Fruit fly (Drosophila melanogaster) whole organism, embryonic: ENCODE data around the gene nod.

ENCODE experiments used
- CG10321 ChIP-seq: fragments of 200-800 bp; sonication (Bioruptor generic); IDR thresholded peaks from 2 replicates; pipeline ENCODE4 v1.3.6; 2022; ENCODE audit warnings: missing biosample characterization, missing genetic modification characterization
- CG10543 ChIP-seq: fragments of 200-800 bp; sonication (Bioruptor generic); optimal IDR thresholded peaks from 3 replicates; lab custom pipeline; 2017; ENCODE audit warnings: missing biosample characterization, mild to moderate bottlenecking, missing genetic modification characterization, moderate library complexity
- CG11560 ChIP-seq: fragments of 200-800 bp; sonication (Bioruptor generic); IDR thresholded peaks from 3 replicates; pipeline ENCODE4 v1.3.6; 2022; ENCODE audit warnings: missing biosample characterization, missing genetic modification characterization
- CG11723 ChIP-seq: fragments of 200-800 bp; sonication (Bioruptor generic); optimal IDR thresholded peaks from 2 replicates; lab custom pipeline; 2017; ENCODE audit warnings: missing biosample characterization, mild to moderate bottlenecking, missing genetic modification characterization
- CG12391 ChIP-seq: fragments of 200-800 bp; sonication (Bioruptor generic); optimal IDR thresholded peaks from 3 replicates; lab custom pipeline; 2018; ENCODE audit warnings: missing biosample characterization, mild to moderate bottlenecking, missing genetic modification characterization, moderate library complexity
- CG13424 ChIP-seq: fragments of 200-800 bp; sonication (Bioruptor generic); optimal IDR thresholded peaks from 2 replicates; lab custom pipeline; 2019; ENCODE audit warnings: missing biosample characterization, mild to moderate bottlenecking, missing genetic modification characterization, moderate library complexity
- CG13624 ChIP-seq: fragments of 200-800 bp; sonication (Bioruptor generic); optimal IDR thresholded peaks from 2 replicates; lab custom pipeline; 2016; ENCODE audit warnings: missing biosample characterization, missing genetic modification characterization
- CG14014 ChIP-seq: fragments of 200-800 bp; sonication (Bioruptor generic); IDR thresholded peaks from 2 replicates; pipeline ENCODE4 v1.3.6; 2022; ENCODE audit warnings: missing biosample characterization, missing genetic modification characterization
- CG1529 ChIP-seq: fragments of 200-800 bp; sonication (Bioruptor generic); optimal IDR thresholded peaks from 3 replicates; lab custom pipeline; 2018; ENCODE audit warnings: missing biosample characterization, missing genetic modification characterization
- CG1603 ChIP-seq: fragments of 200-800 bp; sonication (Bioruptor generic); optimal IDR thresholded peaks from 2 replicates; lab custom pipeline; 2019; ENCODE audit warnings: missing biosample characterization, mild to moderate bottlenecking, missing genetic modification characterization, moderate library complexity
- CG17359 ChIP-seq: fragments of 200-800 bp; sonication (Bioruptor generic); optimal IDR thresholded peaks from 3 replicates; lab custom pipeline; 2018; ENCODE audit warnings: missing biosample characterization, mild to moderate bottlenecking, missing genetic modification characterization, moderate library complexity
- CG2202 ChIP-seq: fragments of 200-800 bp; sonication (Bioruptor generic); optimal IDR thresholded peaks from 2 replicates; lab custom pipeline; 2018; ENCODE audit warnings: missing biosample characterization, mild to moderate bottlenecking, missing genetic modification characterization
- CG32772 ChIP-seq: fragments of 200-800 bp; sonication (Bioruptor generic); IDR thresholded peaks from 2 replicates; pipeline ENCODE4 v1.3.6; 2022; ENCODE audit warnings: missing biosample characterization, missing genetic modification characterization
- CG34376 ChIP-seq: fragments of 200-800 bp; sonication (Bioruptor generic); optimal IDR thresholded peaks from 2 replicates; lab custom pipeline; 2018; ENCODE audit warnings: missing biosample characterization, mild to moderate bottlenecking, missing genetic modification characterization
- CG43689 ChIP-seq: fragments of 200-800 bp; sonication (Bioruptor generic); IDR thresholded peaks from 2 replicates; pipeline ENCODE4 v1.3.6; 2022; ENCODE audit warnings: missing biosample characterization, missing genetic modification characterization
- CG4424 ChIP-seq: fragments of 200-800 bp; sonication (Bioruptor generic); optimal IDR thresholded peaks from 3 replicates; lab custom pipeline; 2016; ENCODE audit warnings: missing biosample characterization, missing genetic modification characterization
- CG7839 ChIP-seq: fragments of 200-800 bp; sonication (Bioruptor generic); optimal IDR thresholded peaks from 3 replicates; lab custom pipeline; 2018; ENCODE audit warnings: missing biosample characterization, mild to moderate bottlenecking, missing genetic modification characterization, moderate library complexity
- CG8089 ChIP-seq: fragments of 200-800 bp; sonication (Bioruptor generic); optimal IDR thresholded peaks from 3 replicates; lab custom pipeline; 2016; ENCODE audit warnings: missing biosample characterization, missing genetic modification characterization
- CG8281 ChIP-seq: fragments of 200-800 bp; sonication (Bioruptor generic); optimal IDR thresholded peaks from 2 replicates; lab custom pipeline; 2018; ENCODE audit warnings: missing biosample characterization, mild to moderate bottlenecking, missing genetic modification characterization, moderate library complexity
- Camta ChIP-seq: fragments of 200-800 bp; sonication (Bioruptor generic); optimal IDR thresholded peaks from 2 replicates; lab custom pipeline; 2016; ENCODE audit warnings: missing biosample characterization, missing genetic modification characterization
- CrebB ChIP-seq: fragments of 200-800 bp; sonication (Bioruptor generic); optimal IDR thresholded peaks from 3 replicates; lab custom pipeline; 2018; ENCODE audit warnings: missing biosample characterization, mild to moderate bottlenecking, missing genetic modification characterization
- D ChIP-seq, 2 experiments: fragments of 200-800 bp in 1 of 2; fragments of >200 bp in 1 of 2; sonication (Bioruptor generic) in 1 of 2; optimal IDR thresholded peaks; 2 replicates in 1 of 2; 3 replicates in 1 of 2; lab custom pipeline; 2017; ENCODE audit warnings: mild to moderate bottlenecking in 1 of 2, missing biosample characterization in 1 of 2, missing genetic modification characterization in 1 of 2, missing genetic modification reagents in 1 of 2
- D19A ChIP-seq: fragments of 200-800 bp; optimal IDR thresholded peaks from 3 replicates; lab custom pipeline; 2019; ENCODE audit warnings: missing biosample characterization, mild to moderate bottlenecking, missing genetic modification characterization, moderate library complexity
- Dp ChIP-seq: fragments of 200-800 bp; sonication (Bioruptor generic); optimal IDR thresholded peaks from 2 replicates; lab custom pipeline; 2018; ENCODE audit warnings: missing biosample characterization, mild to moderate bottlenecking, missing genetic modification characterization, moderate library complexity
- E2f2 ChIP-seq: fragments of 200-800 bp; sonication (Bioruptor generic); IDR thresholded peaks from 2 replicates; pipeline ENCODE4 v1.3.6; 2022; ENCODE audit warnings: missing biosample characterization, missing genetic modification characterization
- Hr51 ChIP-seq, 2 experiments: fragments of 200-800 bp; sonication (Bioruptor generic); optimal IDR thresholded peaks; 2 replicates in 1 of 2; 3 replicates in 1 of 2; lab custom pipeline; 2016 to 2018; ENCODE audit warnings: missing biosample characterization in 2 of 2, missing genetic modification characterization in 2 of 2, mild to moderate bottlenecking in 1 of 2, moderate library complexity in 1 of 2
- Med ChIP-seq: fragments of 200-800 bp; sonication (Bioruptor generic); peaks from one replicate; lab custom pipeline; 2016; ENCODE audit warnings: missing biosample characterization, missing genetic modification characterization, mild to moderate bottlenecking, inconsistent platforms, moderate library complexity
- Myb ChIP-seq: fragments of 200-800 bp; sonication (Bioruptor generic); optimal IDR thresholded peaks from 2 replicates; lab custom pipeline; 2016; ENCODE audit warnings: missing biosample characterization, missing genetic modification characterization
- NC2α ChIP-seq: fragments of 200-800 bp; sonication (Bioruptor generic); optimal IDR thresholded peaks from 2 replicates; lab custom pipeline; 2016; ENCODE audit warnings: missing biosample characterization, missing genetic modification characterization
- Nf-YB ChIP-seq: fragments of 200-800 bp; sonication (Bioruptor generic); optimal IDR thresholded peaks from 3 replicates; lab custom pipeline; 2019; ENCODE audit warnings: missing biosample characterization, mild to moderate bottlenecking, missing genetic modification characterization, moderate library complexity
- NfI ChIP-seq: fragments of 200-800 bp; sonication (Bioruptor generic); optimal IDR thresholded peaks from 3 replicates; lab custom pipeline; 2018; ENCODE audit warnings: missing biosample characterization, mild to moderate bottlenecking, missing genetic modification characterization, moderate library complexity
- PHDP ChIP-seq: fragments of 200-800 bp; sonication (Bioruptor generic); optimal IDR thresholded peaks from 3 replicates; lab custom pipeline; 2018; ENCODE audit warnings: missing biosample characterization, mild to moderate bottlenecking, missing genetic modification characterization, moderate library complexity
- aop ChIP-seq: fragments of 200-800 bp; sonication (Bioruptor generic); IDR thresholded peaks from 2 replicates; pipeline ENCODE4 v1.3.6; 2022; ENCODE audit warnings: missing biosample characterization, missing genetic modification characterization
- az2 ChIP-seq: fragments of 200-800 bp; sonication (Bioruptor generic); optimal IDR thresholded peaks from 3 replicates; lab custom pipeline; 2016; ENCODE audit warnings: missing biosample characterization, missing genetic modification characterization
- br ChIP-seq: fragments of >200 bp; optimal IDR thresholded peaks from 2 replicates; lab custom pipeline; 2017
- cad ChIP-seq: fragments of >200 bp; optimal IDR thresholded peaks from 2 replicates; lab custom pipeline; 2017; ENCODE audit warnings: missing biosample characterization, missing genetic modification characterization
- crp ChIP-seq, 2 experiments: fragments of 200-800 bp; sonication (Bioruptor generic); optimal IDR thresholded peaks; 2 replicates in 1 of 2; 3 replicates in 1 of 2; lab custom pipeline; 2017; ENCODE audit warnings: missing biosample characterization in 2 of 2, missing genetic modification characterization in 2 of 2, mild to moderate bottlenecking in 1 of 2, moderate library complexity in 1 of 2
- dmrt11E ChIP-seq: fragments of 200-800 bp; sonication (Bioruptor generic); optimal IDR thresholded peaks from 3 replicates; lab custom pipeline; 2018; ENCODE audit warnings: missing biosample characterization, mild to moderate bottlenecking, missing genetic modification characterization, moderate library complexity
- ewg ChIP-seq: fragments of 200-800 bp; sonication (Bioruptor generic); optimal IDR thresholded peaks from 3 replicates; lab custom pipeline; 2017; ENCODE audit warnings: mild to moderate bottlenecking, missing biosample characterization, missing genetic modification reagents, missing genetic modification characterization
- fd96Cb ChIP-seq: fragments of 200-800 bp; sonication (Bioruptor generic); optimal IDR thresholded peaks from 2 replicates; lab custom pipeline; 2018; ENCODE audit warnings: missing biosample characterization, mild to moderate bottlenecking, missing genetic modification characterization, moderate library complexity
- lab ChIP-seq: fragments of 200-800 bp; sonication (Bioruptor generic); optimal IDR thresholded peaks from 3 replicates; lab custom pipeline; 2017; ENCODE audit warnings: missing biosample characterization, missing genetic modification characterization, mild to moderate bottlenecking, moderate library complexity, missing genetic modification reagents
- lmd ChIP-seq: fragments of 200-800 bp; sonication (Bioruptor generic); IDR thresholded peaks from 2 replicates; pipeline ENCODE4 v1.3.6; 2022; ENCODE audit warnings: missing biosample characterization, missing genetic modification characterization
- maf-S ChIP-seq: fragments of 200-800 bp; sonication (Bioruptor generic); optimal IDR thresholded peaks from 2 replicates; lab custom pipeline; 2016; ENCODE audit warnings: missing biosample characterization, missing genetic modification characterization
- pzg ChIP-seq: fragments of 200-800 bp; sonication (Bioruptor generic); optimal IDR thresholded peaks from 3 replicates; lab custom pipeline; 2018; ENCODE audit warnings: missing biosample characterization, mild to moderate bottlenecking, missing genetic modification characterization, moderate library complexity
- repo ChIP-seq: fragments of 200-800 bp; sonication (Bioruptor generic); optimal IDR thresholded peaks from 2 replicates; lab custom pipeline; 2016; ENCODE audit warnings: missing biosample characterization, missing genetic modification characterization
- salm ChIP-seq: fragments of 200-800 bp; sonication (Bioruptor generic); optimal IDR thresholded peaks from 2 replicates; lab custom pipeline; 2018; ENCODE audit warnings: missing biosample characterization, mild to moderate bottlenecking, missing genetic modification characterization
- sens-2 ChIP-seq: fragments of 200-800 bp; sonication (Bioruptor generic); IDR thresholded peaks from 2 replicates; pipeline ENCODE4 v1.3.6; 2022; ENCODE audit warnings: missing biosample characterization, missing genetic modification characterization
- sna ChIP-seq: fragments of 200-800 bp; sonication (Bioruptor generic); IDR thresholded peaks from 2 replicates; pipeline ENCODE4 v1.3.6; 2022; ENCODE audit warnings: missing biosample characterization, missing genetic modification characterization; ENCODE audit not compliant: partially characterized antibody
- tup ChIP-seq: fragments of 200-800 bp; sonication (Bioruptor generic); optimal IDR thresholded peaks from 2 replicates; lab custom pipeline; 2016; ENCODE audit warnings: missing biosample characterization, mild to moderate bottlenecking, missing genetic modification characterization, moderate library complexity
- vvl ChIP-seq: fragments of 200-800 bp; sonication (Bioruptor generic); IDR thresholded peaks from 2 replicates; pipeline ENCODE4 v1.3.6; 2022; ENCODE audit warnings: missing biosample characterization, missing genetic modification characterization

The nod gene

dm6 chrX:11555070-11555469 is 25.5 kb upstream of the nod start (continued):
- TF ChIP-seq Med (GFP tag; lab: Kevin White, UChicago) (peak; percentile 66), CG13424 (peak; percentile 0), CG13624 (GFP tag; lab: Kevin White, UChicago) (no peak), vvl (GFP tag; lab: Robert Waterston, UW) (0 out of 2 replicates have a peak, but pooled peaks have one; percentile 33), CG43689 (GFP tag; lab: Robert Waterston, UW) (no peak), CG8089 (no peak), CG17359 (peak; percentile 5), az2 (no peak), ewg (GFP tag; lab: Kevin White, UChicago) (no peak), sens-2 (GFP tag; lab: Robert Waterston, UW) (no peak), CG7839 (peak; percentile 14), CG12391 (tag; lab: Kevin White, UChicago) (peak; percentile 2), aop (GFP tag; lab: Robert Waterston, UW) (no peak), Camta (GFP tag; lab: Kevin White, UChicago) (no peak), E2f2 (GFP tag; lab: Robert Waterston, UW) (peak; percentile 11; the same call in 1 of the 2 replicates), dmrt11E (tag; lab: Kevin White, UChicago) (no peak), pzg (GFP tag; lab: Kevin White, UChicago) (no peak), CG8281 (tag; lab: Kevin White, UChicago) (no peak), CG10321 (GFP tag; lab: Robert Waterston, UW) (no peak), maf-S (GFP tag; lab: Kevin White, UChicago) (no peak), salm (no peak), Dp (no peak), crp (GFP tag; optimal IDR thresholded peaks at IDR 0.05; lab: Kevin White, UChicago) (no peak), NC2α (GFP tag; lab: Kevin White, UChicago) (no peak), CG34376 (GFP tag; lab: Kevin White, UChicago) (no peak), CrebB (tag; lab: Kevin White, UChicago) (no peak), CG1529 (GFP tag; lab: Kevin White, UChicago) (no peak), repo (GFP tag; lab: Kevin White, UChicago) (no peak), Hr51 (GFP tag; optimal IDR thresholded peaks at IDR 0.05; lab: Kevin White, UChicago) (peak in 1 of 2 experiments; percentile 14), NfI (no peak), CG4424 (GFP tag; lab: Kevin White, UChicago) (peak; percentile 6), Myb (no peak), CG10543 (no peak), CG1603 (tag; lab: Kevin White, UChicago) (no peak), CG11560 (tag; lab: Robert Waterston, UW) (no peak), Nf-YB (no peak), CG2202 (tag; lab: Kevin White, UChicago) (no peak), lmd (GFP tag; lab: Robert Waterston, UW) (no peak), sna (GFP tag; lab: Robert Waterston, UW) (no peak), cad (no peak), tup (no peak), lab (GFP tag; lab: Kevin White, UChicago) (peak; percentile 7), br (lab: Kevin White, UChicago) (no peak), CG14014 (GFP tag; lab: Robert Waterston, UW) (peak; percentile 30; the same call in 1 of the 2 replicates), D (optimal IDR thresholded peaks at IDR 0.05; lab: Kevin White, UChicago) (no peak), D (GFP tag; optimal IDR thresholded peaks at IDR 0.05; lab: Kevin White, UChicago) (no peak), D19A (no peak), PHDP (tag; lab: Kevin White, UChicago) (peak; percentile 24), CG11723 (GFP tag; lab: Kevin White, UChicago) (no peak), CG32772 (no peak), fd96Cb (tag; lab: Kevin White, UChicago) (no peak)
